Worm (Caenorhabditis elegans) whole organism, midembryonic: ENCODE measurements around the gene T16H12.9.

Experiments
- T22C8.4 ChIP-seq: fragments of 200-800 bp; sonication (Bioruptor generic); IDR thresholded peaks from 2 replicates; pipeline ENCODE4 v1.3.6; 2022; ENCODE audit warnings: missing genetic modification characterization, missing compliant biosample characterization
- cog-1 ChIP-seq: sonication (generic microtip); optimal IDR thresholded peaks from 2 replicates; lab custom pipeline; 2016; ENCODE audit warnings: missing genetic modification characterization, missing compliant biosample characterization
- flt-1 ChIP-seq: fragments of 200-800 bp; sonication (Bioruptor generic); IDR thresholded peaks from 2 replicates; pipeline ENCODE4 v1.3.6; 2022; ENCODE audit warnings: missing genetic modification characterization, missing compliant biosample characterization
- klf-2 ChIP-seq: fragments of 200-800 bp; sonication (Bioruptor generic); conservative IDR thresholded peaks from 2 replicates; pipeline ENCODE4 v1.3.6; 2022; ENCODE audit warnings: missing genetic modification reagents, missing genetic modification characterization, missing compliant biosample characterization
- med-1 ChIP-seq: sonication (generic microtip); optimal IDR thresholded peaks from 2 replicates; lab custom pipeline; 2017; ENCODE audit warnings: missing genetic modification characterization, mild to moderate bottlenecking, missing compliant biosample characterization, antibody characterized with exemption, missing genetic modification reagents; ENCODE audit not compliant: insufficient read depth
- ref-1 ChIP-seq: fragments of 200-800 bp; sonication (Bioruptor generic); conservative IDR thresholded peaks from 2 replicates; pipeline ENCODE4 v1.3.6; 2022; ENCODE audit warnings: missing genetic modification reagents, missing genetic modification characterization, missing compliant biosample characterization
- tab-1 ChIP-seq: fragments of 200-800 bp; sonication (Bioruptor generic); IDR thresholded peaks from 2 replicates; pipeline ENCODE4 v1.3.6; 2022; ENCODE audit warnings: missing genetic modification characterization, missing compliant biosample characterization
- ztf-23 ChIP-seq: fragments of 200-800 bp; sonication (Bioruptor generic); IDR thresholded peaks from 2 replicates; pipeline ENCODE4 v1.3.6; 2022; ENCODE audit warnings: missing genetic modification reagents, missing genetic modification characterization, missing compliant biosample characterization
- ztf-29 ChIP-seq: fragments of 200-800 bp; sonication (Bioruptor generic); IDR thresholded peaks from 2 replicates; pipeline ENCODE4 v1.3.6; 2022; ENCODE audit warnings: missing genetic modification reagents, missing genetic modification characterization, missing compliant biosample characterization

The T16H12.9 gene

DNA sequence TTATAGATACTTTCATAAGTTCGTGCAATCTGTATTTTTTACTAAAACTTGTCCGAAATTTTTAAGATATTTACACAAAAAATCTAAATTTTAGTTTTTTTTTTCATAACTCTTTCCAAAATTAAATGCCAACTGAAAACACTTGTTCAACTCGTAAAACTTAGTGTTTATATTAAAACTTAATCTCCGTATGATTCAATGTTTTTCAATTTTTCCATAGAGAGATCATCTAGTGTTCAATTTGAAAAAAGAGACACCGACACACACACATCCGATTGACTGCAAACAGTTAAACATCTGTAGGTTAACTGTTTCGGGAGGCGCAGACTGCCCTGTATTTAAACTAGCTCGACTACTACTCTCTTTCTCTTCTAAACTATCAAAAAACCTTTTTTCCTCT is at the start of gene T16H12.9:
Gene T16H12.9 (plus strand): TSS at position 301 of the 400 bp plus-strand sequence.
- TF ChIP-seq T22C8.4 (GFP tag; lab: Robert Waterston, UW) (no peak), cog-1 (tag; lab: Kevin White, UChicago) (no peak), ref-1 (GFP tag; lab: Robert Waterston, UW) (no peak), flt-1 (GFP tag; lab: Robert Waterston, UW) (no peak), med-1 (no peak), ztf-29 (GFP tag; lab: Robert Waterston, UW) (no peak), ztf-23 (GFP tag; lab: Robert Waterston, UW) (no peak), klf-2 (GFP tag; lab: Robert Waterston, UW) (no peak), tab-1 (no peak)

DNA sequence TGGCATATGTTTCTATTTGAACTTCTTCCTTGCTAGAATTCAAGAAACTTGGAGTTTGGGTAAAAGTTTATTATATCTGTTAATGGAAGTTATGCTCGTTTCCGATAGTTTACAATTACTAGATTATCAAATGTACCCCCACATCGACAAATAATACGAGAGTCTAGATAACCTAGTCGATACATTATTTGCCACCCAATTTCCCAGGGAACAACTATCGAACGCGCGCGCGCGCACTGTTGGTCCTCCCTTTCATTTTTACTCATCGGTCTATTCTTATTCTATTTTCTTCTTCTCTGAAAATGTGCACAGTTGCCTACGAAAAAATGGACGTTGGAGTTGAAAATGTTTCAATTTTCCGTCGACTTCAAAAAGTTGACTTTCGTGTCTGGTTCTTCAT is 48.5 kb upstream of the T16H12.9 start, which contains the start of gene T16G12.13:
Gene T16G12.13 (plus strand): TSS at position 293 of the 400 bp plus-strand sequence.
- TF ChIP-seq med-1 = no peak
- TF ChIP-seq klf-2 (GFP tag; lab: Robert Waterston, UW) = no peak

DNA sequence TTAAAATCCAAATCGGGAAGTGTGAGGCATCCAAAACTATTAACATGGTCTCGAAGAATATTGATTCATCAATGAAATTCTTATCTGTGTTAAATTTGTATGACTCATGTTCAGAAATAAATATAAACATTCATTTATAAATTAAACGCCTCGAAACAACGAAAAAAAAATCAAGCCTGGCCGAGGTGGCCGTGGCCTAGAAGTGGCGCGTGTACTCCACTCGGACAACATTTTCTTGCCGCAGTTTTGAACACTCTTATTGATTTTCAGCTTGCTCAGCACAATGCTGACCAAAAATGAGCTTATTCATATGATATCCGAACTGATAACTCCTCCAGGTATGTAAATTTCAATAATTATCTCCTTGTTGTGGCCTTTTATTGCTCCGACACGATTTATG is 45.0 kb upstream of the T16H12.9 start, which contains the start of gene ekl-6:
Gene ekl-6 (plus strand): TSS at position 265 of the 400 bp plus-strand sequence.
- no peak for TF ChIP-seq med-1
- no peak for TF ChIP-seq klf-2 (GFP tag; lab: Robert Waterston, UW)
- no peak for TF ChIP-seq ztf-23 (GFP tag; lab: Robert Waterston, UW)
- TF ChIP-seq ref-1 (GFP tag; lab: Robert Waterston, UW) = no peak
- TF ChIP-seq cog-1 (tag; lab: Kevin White, UChicago) = peak; percentile 37
- TF ChIP-seq T22C8.4 (GFP tag; lab: Robert Waterston, UW) = peak; percentile 10; the same call in 1 of the 2 replicates
- TF ChIP-seq flt-1 (GFP tag; lab: Robert Waterston, UW) = peak; percentile 71
- no peak for TF ChIP-seq ztf-29 (GFP tag; lab: Robert Waterston, UW)
- TF ChIP-seq tab-1 = no peak

DNA sequence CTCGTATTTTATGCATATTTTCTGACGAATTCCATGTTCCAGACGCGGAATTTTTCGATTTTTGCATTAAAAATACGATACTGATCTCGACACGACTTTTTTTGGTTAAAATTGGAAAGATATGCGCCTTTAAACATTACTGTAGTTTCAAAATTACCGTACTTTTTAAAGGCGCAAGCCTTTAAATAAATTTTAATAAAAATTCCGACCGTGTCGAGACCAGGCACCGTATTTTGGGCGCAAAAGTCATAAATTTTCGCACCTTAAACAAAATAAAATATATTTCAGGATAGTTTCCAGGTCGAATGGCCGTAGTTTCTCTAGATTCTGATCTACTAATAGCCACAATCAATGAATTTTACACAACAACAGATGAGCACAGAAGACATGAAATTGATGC is 39.8 kb upstream of the T16H12.9 start, which contains the start of gene T16G12.6:
Gene T16G12.6 (plus strand): TSS at position 301 of the 400 bp plus-strand sequence.
- TF ChIP-seq tab-1 (no peak), ztf-29 (GFP tag; lab: Robert Waterston, UW) (no peak), klf-2 (GFP tag; lab: Robert Waterston, UW) (no peak), cog-1 (tag; lab: Kevin White, UChicago) (no peak), T22C8.4 (GFP tag; lab: Robert Waterston, UW) (no peak)

DNA sequence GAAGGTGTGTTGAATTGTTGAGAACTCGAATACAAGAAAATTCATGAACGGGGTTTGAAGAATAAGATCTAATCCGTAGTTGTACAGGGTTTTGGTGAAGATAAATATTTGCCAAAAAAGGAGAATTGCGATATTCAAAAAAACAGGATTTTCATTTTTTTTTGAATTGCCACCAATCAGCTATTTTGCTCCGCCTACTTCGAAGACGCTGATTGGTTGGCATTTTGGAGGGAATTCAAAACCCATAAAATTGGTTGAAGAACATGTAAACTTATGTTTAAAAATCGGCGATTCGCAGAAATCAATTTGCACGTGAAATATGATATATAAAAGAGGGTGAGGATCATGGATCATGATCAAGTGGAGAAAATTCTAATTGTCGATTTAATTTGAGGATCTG is 33.1 kb upstream of the T16H12.9 start:
- TF ChIP-seq T22C8.4 (GFP tag; lab: Robert Waterston, UW) (no peak), klf-2 (GFP tag; lab: Robert Waterston, UW) (no peak), med-1 (no peak)

DNA sequence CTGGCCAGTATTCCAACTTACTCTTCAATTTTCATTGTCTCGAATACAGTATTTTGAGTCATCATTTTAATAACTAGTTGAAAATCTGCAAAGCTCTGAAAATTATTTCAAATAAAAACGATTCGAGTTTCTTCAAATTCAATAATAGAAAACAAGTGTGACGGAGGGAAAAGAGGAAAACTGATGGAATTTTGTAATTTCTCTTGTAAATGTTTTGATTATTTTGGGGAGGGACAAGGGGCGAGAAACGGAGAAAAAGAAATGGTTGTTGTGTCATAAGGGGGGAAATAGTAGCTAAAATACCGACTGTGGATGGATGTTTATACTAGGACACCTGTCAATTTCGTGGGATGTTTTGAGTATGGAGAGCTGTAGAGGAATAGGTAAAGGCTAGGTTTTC is 30.9 kb upstream of the T16H12.9 start, which contains the start of gene T16G12.9:
Gene T16G12.9 (minus strand): TSS at position 101 of the 400 bp plus-strand sequence.
- no peak for TF ChIP-seq flt-1 (GFP tag; lab: Robert Waterston, UW)
- no peak for TF ChIP-seq T22C8.4 (GFP tag; lab: Robert Waterston, UW)
- TF ChIP-seq med-1 = no peak
- TF ChIP-seq tab-1 = no peak
- no peak for TF ChIP-seq klf-2 (GFP tag; lab: Robert Waterston, UW)
- TF ChIP-seq ref-1 (GFP tag; lab: Robert Waterston, UW) = no peak

DNA sequence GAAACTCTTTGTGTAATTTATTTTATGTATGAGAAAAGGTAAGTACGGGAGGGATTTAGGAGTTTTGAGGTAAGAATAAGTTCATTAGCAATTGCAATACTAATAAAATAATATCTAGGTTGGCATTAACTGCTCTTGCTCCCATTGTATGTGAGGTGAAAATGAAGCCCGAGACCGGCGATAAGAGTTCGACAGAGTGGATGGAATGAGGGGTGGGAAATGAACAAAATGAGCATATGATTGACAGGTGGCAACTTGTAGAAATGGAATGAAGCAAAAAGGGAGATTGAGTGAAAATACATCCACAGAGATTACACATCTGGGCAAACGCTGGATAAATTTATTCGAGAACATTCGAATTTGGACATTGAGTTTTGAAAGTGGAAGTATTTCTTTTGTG is 30.3 kb upstream of the T16H12.9 start:
- TF ChIP-seq med-1 = no peak
- TF ChIP-seq ref-1 (GFP tag; lab: Robert Waterston, UW) = no peak

DNA sequence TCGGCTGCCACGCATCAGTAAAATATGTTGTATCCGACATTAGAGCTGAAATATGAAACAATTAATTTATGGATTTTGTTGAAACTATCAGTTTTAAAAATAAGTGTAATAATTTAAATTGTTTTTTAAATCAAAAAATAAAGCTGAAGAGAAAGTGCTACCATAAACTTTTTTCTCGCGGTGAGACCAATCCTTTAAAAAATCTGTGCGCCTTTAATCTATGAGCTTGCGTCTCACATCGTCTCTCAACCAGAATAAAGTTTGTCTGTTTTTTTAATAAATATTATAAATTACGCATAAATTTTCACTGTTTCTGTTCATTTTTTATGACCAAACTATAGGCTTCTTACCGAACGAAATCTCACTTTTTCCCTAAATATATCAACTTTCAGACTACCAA is 25.9 kb upstream of the T16H12.9 start, which contains the start of gene T16H12.3:
Gene T16H12.3 (minus strand): TSS at position 51 of the 400 bp plus-strand sequence.
- TF ChIP-seq klf-2 (GFP tag; lab: Robert Waterston, UW) (no peak), flt-1 (GFP tag; lab: Robert Waterston, UW) (no peak), cog-1 (tag; lab: Kevin White, UChicago) (no peak)

DNA sequence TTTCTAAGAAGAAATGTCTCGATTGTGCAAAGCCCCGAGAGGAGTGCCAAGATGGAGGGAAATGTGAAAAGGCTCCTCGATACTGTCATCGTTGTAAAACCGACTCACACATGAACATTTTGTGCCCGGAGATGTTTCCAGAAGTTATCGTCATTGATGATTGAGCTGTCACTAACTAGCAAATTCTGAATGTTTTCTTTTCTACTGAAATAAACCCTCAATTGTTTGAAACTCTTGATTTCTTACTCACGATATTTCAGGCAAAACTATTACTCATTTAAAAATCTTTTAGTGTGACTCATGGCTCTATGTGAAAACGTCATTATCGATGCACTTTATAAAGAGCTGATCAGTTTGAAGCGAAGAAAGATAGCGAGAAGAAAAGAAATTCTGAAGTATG is 24.0 kb upstream of the T16H12.9 start, which contains the start of gene T16H12.13:
Gene T16H12.13 (plus strand): TSS at position 301 of the 400 bp plus-strand sequence.
- TF ChIP-seq ztf-29 (GFP tag; lab: Robert Waterston, UW) (no peak), T22C8.4 (GFP tag; lab: Robert Waterston, UW) (no peak), klf-2 (GFP tag; lab: Robert Waterston, UW) (no peak), ztf-23 (GFP tag; lab: Robert Waterston, UW) (no peak), flt-1 (GFP tag; lab: Robert Waterston, UW) (no peak), med-1 (no peak), cog-1 (tag; lab: Kevin White, UChicago) (no peak), tab-1 (no peak), ref-1 (GFP tag; lab: Robert Waterston, UW) (no peak)

DNA sequence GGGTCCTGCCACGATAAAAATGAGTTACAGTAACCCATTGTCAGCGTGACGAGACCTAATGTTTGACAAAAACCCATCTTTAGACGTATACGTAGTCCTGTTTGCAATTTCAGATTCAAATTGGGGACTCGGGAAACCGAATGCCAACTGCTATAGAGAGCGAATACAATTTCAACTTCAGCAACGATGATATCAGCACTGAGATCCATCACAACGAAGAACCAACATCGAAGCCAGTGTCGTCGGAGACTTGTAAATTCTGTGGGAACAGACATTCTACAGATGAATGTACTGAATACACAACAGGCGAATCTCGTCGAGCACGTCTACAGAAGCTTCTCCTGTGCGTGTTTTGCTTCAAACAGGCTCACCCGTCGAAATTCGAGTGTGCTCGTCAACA is 23.5 kb upstream of the T16H12.9 start:
- TF ChIP-seq cog-1 (tag; lab: Kevin White, UChicago) (no peak), flt-1 (GFP tag; lab: Robert Waterston, UW) (no peak), klf-2 (GFP tag; lab: Robert Waterston, UW) (no peak), ztf-29 (GFP tag; lab: Robert Waterston, UW) (no peak), ref-1 (GFP tag; lab: Robert Waterston, UW) (no peak), med-1 (no peak), ztf-23 (GFP tag; lab: Robert Waterston, UW) (no peak)

DNA sequence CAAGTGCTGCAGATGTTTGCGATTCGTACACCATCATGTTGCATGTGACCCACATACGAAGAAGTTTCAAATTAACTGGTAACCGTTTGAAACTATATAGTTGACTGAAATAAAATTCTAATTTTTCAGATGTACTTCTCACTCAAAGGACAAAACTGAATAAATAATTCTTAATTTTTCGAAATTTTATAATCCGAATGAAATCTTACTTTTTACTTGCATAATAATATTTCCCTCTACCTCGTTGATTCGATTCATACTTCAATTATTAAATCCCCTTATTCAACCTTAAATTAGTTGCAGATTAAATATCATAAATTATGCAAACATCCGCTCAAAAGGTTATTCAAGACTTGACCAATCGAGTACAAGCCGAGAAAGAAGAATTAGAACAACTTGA is 23.1 kb upstream of the T16H12.9 start, which contains the start of gene T16H12.2:
Gene T16H12.2 (plus strand): TSS at position 301 of the 400 bp plus-strand sequence.
- TF ChIP-seq klf-2 (GFP tag; lab: Robert Waterston, UW) = no peak
- TF ChIP-seq ztf-29 (GFP tag; lab: Robert Waterston, UW) = no peak
- no peak for TF ChIP-seq T22C8.4 (GFP tag; lab: Robert Waterston, UW)
- TF ChIP-seq tab-1 = no peak
- no peak for TF ChIP-seq flt-1 (GFP tag; lab: Robert Waterston, UW)
- no peak for TF ChIP-seq ztf-23 (GFP tag; lab: Robert Waterston, UW)
- TF ChIP-seq ref-1 (GFP tag; lab: Robert Waterston, UW) = no peak
- no peak for TF ChIP-seq med-1
